Fruit fly (Drosophila melanogaster) ovary, adult (tissue): ENCODE results near the gene CG15141.

ENCODE experiments used
- CG17801 ChIP-seq: fragments of 200-800 bp; optimal IDR thresholded peaks from 2 replicates; lab custom pipeline; 2019; ENCODE audit warnings: missing biosample characterization, mild to moderate bottlenecking, missing genetic modification characterization, moderate library complexity; ENCODE audit not compliant: partially characterized antibody

CG15141 gene

DNA sequence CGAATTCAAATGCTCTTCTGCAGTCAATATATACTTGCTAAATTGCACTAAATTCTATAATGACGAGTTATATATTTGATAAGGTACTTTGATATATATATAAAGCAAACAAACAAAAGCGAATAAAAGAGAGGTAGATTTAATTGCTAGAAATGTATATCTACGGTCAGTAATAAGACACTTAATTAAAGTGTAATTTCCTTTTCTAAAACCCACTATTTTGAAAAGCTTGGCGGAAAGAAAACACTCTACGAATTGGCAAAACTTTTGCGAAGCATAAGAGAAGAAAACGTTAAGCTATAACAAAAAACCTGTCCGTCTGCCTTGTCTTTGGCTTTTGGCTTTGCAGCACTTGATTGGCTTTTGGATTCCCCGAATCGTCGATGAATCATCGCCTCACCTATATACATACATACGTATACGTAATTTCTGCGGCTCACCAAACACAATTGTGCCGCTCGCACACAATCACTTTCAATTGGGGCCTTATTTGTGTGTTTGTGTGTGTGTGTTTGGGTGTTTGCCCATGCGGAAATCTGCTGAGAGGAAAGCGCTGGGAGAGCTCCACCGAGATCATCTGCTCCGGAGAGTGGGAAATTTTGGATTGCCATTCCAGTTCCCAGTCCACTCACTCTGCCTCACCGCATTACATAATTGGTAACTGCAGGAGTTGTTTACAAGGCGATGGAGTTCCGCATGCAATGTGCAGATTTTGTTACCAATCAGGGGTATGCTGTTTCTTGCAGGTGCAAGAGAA is 20.3 kb downstream of the CG15141 start:
- TF ChIP-seq CG17801 (GFP tag; lab: Kevin White, UChicago) = no peak

DNA sequence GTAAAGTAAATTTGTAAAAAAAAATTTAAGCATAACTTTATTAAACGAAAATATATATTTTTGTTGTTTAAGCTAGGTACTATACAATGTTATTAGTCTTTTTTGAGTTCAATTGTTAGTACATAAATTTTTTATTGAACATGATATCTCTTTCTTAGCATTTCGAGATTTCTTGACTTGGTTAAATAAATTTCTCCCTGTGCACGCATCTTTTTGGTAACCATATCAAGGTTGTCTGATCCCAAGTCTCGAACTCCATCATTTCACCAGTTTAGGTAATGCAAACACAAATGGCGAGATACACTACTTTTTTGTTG is 20.9 kb downstream of the CG15141 start:
- TF ChIP-seq CG17801 (GFP tag; lab: Kevin White, UChicago) = no peak

DNA sequence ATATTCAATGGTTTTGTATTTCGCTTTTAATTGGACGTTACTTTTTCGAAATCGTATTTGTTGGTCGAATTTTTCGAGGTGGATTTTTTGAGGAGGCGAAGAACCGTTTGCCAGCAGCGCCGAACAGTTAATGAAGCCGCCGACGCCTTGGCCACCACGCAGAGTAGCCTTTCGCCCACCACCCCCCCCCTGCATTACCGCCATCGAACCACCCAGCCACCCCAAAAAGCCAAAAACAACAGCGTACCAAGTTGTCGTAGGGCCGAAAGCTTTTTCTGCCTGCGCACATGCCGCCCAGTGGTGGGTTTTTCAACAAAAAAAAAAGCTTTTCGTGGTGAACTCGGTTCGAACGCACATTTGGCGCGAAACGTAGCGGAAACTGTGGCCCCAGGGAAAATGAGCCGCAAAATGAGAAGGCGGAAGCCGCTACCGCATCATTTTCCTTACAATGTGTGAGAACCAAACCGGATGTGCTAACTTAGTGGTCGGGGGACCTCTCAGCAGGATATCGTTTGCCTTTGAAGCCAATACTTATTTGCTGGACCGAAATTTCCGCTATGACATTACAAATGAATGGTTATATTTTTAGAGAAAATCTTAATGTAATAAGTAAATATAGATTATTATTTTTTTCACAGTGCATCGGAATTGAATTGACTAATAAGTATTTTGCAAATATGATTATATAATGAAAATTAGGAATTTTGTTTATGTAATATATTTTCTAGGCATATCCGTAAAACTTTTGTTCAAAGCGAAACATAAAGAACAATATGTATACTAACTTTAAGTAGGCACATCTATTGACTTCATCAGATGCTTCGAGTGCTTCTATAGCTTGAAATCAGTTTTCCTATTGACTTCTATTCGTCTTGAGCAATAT is 22.8 kb downstream of the CG15141 start, which contains the start of the genes Dif and CG5043:
Gene Dif, minus strand, starts transcription at position 132 of the 883 bp plus-strand sequence.
Gene CG5043, plus strand, starts transcription at position 833 of the 883 bp plus-strand sequence.
- no peak for TF ChIP-seq CG17801 (GFP tag; lab: Kevin White, UChicago)

DNA sequence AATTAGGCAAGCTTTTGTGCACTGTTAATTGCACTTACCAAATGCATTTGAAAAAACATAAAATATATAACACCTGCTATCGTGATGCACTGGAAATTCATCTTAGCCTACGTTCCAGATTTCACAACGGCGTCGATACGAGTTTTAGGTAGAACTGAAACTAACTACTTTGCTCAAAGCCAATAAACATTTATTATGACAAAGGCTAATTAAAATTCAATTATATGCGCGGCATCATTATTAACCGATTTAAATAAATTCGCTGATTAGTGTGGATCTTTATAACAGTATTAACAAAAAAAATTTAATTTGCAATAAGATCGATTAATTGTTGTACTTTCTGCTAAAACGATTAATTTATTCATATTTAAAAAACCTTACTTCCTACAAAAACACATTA is 26.1 kb downstream of the CG15141 start, which contains the start of gene CG33928:
Gene CG33928, minus strand, starts transcription at position 101 of the 400 bp plus-strand sequence.
- no peak for TF ChIP-seq CG17801 (GFP tag; lab: Kevin White, UChicago)

DNA sequence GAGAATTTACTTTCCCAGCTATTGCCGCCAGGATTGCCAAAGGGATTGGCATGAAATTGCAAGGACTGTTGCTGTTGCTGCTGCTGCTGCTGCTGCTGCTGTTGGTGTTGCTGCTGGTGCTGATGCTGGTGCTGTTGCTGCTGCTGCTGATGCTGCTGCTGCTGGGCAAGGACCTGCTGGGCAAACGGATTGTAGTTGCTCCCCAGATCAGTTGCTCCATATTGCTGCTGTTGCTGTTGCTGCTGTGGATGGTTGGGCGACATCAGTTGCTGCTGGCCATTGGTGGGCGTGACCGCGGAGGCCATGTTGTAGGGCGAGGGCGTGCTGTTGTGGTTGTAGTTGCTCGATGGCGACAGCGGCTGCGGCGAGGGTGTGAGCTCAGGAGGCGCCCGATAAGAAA is 27.2 kb downstream of the CG15141 start:
- no peak for TF ChIP-seq CG17801 (GFP tag; lab: Kevin White, UChicago)

DNA sequence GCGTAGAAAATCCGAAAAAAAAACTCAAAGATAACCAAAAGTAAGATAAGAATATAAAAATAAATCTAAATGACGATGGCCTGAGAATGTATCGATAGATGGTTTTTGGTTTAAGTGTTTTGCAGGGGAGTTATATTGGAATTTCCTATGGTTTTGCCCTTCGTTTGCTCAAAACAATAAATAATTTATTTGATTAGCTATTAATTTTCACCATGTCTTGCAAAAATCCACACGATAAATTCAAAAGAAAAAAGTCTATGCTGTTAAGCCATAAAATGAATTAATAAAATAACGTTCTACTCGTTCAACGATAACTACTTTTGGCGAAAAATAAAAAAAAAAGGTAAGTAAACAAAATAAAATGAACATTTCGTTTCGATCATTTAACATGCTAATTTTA is 36.6 kb downstream of the CG15141 start:
- TF ChIP-seq CG17801 (GFP tag; lab: Kevin White, UChicago) = no peak

DNA sequence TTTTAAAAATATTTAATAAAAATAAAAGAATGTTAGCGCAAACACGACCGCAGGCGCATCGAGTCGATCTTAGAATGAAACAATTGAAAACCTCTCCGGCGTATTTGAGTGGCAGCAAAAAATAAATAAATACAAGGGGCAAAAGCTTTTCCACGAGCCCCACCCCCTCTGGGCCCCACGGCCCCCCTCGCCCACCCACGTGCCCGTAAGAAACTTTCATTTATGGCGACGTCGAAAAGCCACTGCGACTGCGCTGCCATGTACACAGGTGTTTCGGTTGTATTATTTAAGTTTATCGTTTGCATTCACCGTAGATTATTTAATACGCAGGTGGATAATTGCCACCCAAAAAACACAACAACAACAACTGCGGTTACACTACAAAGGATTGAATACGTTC is 38.0 kb downstream of the CG15141 start:
- no peak for TF ChIP-seq CG17801 (GFP tag; lab: Kevin White, UChicago)

DNA sequence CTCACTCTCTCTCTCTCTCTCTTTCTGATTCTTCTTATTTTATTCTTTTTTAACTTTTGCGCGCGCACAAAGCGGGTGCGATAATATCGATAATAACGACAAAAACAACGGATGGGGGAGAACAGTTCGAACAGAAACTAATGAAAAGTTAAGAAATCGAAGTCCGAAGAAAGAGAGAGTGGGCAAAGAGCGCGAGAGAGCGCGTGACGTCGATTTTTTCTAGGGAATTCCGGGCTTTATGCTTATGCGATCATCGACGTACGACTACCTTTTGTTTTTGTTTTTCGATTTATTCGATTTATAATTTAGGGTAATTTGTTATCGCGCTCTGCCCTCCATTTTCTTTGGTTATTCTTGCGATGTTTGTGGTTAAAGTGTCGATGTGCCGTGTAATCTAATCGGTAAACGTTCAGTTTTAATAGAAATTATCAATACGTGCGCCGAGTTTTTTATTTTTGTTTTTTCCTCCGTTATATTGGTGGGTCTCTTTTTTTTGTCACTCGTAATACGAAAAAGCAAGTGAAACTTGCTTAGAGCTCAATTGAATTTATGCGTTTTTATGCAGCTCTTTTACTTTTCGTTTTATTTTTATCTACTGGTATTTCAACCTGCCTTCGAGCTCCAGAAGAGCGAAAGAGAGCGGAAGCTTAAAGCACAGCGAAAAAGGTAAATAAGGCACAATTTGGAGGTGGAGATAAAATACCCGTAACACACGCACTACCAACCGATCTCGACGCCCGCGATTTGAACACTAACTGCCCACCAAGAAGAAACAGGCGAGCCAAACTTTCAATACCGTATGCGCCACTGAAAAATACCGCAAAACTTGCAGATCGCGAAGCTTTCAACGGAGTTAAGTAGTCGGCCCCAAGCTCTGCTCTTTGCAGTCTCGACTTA is 39.4 kb downstream of the CG15141 start, which contains the start of gene dl:
Gene dl, minus strand, starts transcription at position 757 of the 897 bp plus-strand sequence.
- TF ChIP-seq CG17801 (GFP tag; lab: Kevin White, UChicago) = no peak

DNA sequence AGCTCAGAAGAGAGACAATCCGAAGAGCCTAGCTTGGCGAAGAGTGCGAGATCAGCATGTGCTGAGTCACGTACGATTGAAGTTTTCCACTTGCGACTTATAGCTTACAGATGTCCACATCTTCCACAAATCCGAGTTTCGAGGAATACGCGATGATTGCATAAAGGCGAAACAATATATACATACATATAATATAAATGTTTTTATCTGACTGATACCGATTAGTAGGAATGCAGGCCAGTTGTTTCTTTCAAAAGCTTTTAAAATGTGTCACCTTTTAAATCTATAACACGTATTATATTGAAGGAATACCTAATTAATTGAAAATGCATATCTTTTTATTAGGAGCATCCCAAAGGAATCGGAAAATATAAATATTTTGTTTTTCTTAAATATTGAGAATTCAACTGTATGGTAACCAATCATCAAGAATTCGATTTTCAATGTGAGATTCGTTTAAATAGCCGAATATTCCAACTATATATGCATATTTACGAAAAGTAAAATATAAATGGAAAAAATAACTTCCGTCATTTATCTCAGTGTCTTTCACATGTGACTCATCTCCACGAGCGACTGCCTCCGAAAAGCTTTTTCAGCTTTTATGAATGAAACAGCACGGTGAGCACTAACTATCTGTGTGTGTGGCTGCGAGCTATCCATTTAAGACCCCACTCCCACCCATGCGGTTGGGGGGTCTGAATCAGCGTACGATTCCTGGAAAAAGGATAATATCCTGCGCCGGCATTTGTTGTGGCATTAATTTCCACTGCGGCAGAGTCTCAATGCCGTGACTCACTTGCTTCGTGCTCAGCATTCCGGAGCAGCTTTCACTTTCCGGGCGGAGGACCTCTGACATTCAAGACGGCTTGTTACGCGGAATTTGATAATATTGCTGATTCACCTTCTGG is 40.3 kb downstream of the CG15141 start:
- TF ChIP-seq CG17801 (GFP tag; lab: Kevin White, UChicago) = peak; percentile 19

DNA sequence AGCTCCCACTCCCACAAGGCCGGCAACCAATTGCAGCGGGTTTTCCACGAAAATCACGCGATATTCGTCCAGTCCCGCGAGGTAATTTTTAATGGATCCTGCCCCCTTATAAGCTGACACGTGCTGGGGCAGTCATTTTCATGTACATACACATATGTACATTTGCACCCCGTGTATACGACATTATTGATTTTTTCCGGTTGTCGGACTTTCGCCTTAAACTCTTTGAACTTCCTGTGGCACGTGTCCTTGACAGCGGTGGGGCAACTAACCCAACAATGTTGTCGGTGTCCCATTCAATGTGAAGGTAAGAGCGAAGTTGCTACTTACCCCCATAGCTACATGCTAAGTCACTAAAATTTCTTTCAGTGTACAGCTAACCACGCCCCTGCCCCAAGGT is 41.6 kb downstream of the CG15141 start:
- no peak for TF ChIP-seq CG17801 (GFP tag; lab: Kevin White, UChicago)

DNA sequence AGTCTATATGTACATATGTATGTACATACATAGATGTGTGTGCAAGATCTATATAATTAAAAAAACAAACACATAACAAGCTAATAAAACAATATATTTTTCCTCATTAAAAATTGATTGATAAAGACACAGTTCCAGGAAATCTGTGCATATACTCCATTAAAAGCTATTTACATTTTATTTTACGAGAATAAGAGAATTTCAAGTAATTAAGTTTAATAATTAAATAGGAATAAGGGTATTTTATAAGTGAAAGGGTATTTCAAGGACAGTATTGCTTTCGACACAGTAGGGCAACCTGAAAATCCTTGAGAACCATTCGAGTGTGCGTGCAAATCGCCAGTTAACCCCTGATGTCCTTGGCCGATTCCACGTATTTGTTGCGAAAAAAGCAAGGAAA is 42.2 kb downstream of the CG15141 start, which contains the start of gene CG5050:
Gene CG5050, plus strand, starts transcription at position 301 of the 400 bp plus-strand sequence.
- no peak for TF ChIP-seq CG17801 (GFP tag; lab: Kevin White, UChicago)

DNA sequence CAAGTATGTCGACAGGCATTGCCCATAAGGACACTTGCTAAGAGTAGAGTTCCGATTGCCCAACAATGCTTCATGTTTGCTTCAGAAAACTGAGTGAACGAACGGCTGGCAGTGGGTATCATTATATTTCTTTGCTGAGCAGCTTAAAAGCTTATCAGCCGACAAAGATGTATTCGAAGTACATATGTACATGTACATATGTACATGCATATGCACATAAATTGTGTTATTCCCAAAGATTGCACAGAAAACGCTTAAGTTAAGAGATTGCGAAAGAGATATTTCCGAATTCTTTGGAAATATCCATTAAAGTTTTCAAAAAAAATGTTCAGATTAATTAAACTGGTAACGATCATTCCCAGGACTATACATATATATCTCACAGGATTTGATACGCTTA is 45.4 kb downstream of the CG15141 start, which contains the start of gene SPH93:
Gene SPH93, minus strand, starts transcription at position 101 of the 400 bp plus-strand sequence.
- TF ChIP-seq CG17801 (GFP tag; lab: Kevin White, UChicago) = no peak

DNA sequence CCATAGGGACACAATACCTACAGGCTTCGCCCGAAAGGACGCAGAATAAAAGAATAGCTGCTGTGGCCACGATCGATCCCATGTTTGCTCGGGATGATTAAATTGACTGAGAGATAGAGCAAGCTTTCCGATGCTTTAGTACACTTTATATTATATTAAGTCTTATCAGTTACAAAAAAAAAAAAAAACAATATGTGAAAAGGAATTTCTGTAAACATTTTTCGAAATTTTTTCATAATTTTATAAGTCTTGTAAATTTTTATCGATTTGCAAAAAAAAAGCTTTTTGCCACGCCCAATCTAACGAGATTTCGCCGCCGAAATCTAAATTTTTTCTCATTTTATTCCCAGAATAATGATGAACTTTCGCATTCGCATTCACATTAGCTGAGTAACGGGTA is 47.5 kb downstream of the CG15141 start, which contains the start of gene CG18563:
Gene CG18563, minus strand, starts transcription at position 101 of the 400 bp plus-strand sequence.
- TF ChIP-seq CG17801 (GFP tag; lab: Kevin White, UChicago) = no peak
